Fruit fly (Drosophila melanogaster): ENCODE results near the gene gudu.

gudu gene

dm6 chr2L:7426326-7427066 is 38.2 kb downstream of the gudu start, which contains the start of gene muc (continued):
- TF ChIP-seq CG15269 (tag; optimal IDR thresholded peaks at IDR 0.05): peak; percentile 40
- TF ChIP-seq CG32772 (GFP tag; IDR thresholded peaks at IDR 0.05): 0 out of 2 replicates have a peak, but pooled peaks have one; percentile 13
- no peak for TF ChIP-seq pfk (GFP tag; optimal IDR thresholded peaks at IDR 0.05)
- peak; percentile 49 for TF ChIP-seq tin (GFP tag; optimal IDR thresholded peaks at IDR 0.05)
- no peak for TF ChIP-seq run (tag; optimal IDR thresholded peaks at IDR 0.05)
- TF ChIP-seq CG11456 (GFP tag; IDR thresholded peaks at IDR 0.05): peak; percentile 63; the same call in 1 of the 3 replicates
- peak; percentile 53 for TF ChIP-seq CG7839 (tag; optimal IDR thresholded peaks at IDR 0.05)
- TF ChIP-seq H2.0 (GFP tag; IDR thresholded peaks at IDR 0.05): no peak
- no peak for TF ChIP-seq jumu (GFP tag; optimal IDR thresholded peaks at IDR 0.05)
- TF ChIP-seq nau (GFP tag; optimal IDR thresholded peaks at IDR 0.05): no peak
- TF ChIP-seq lmd (GFP tag; IDR thresholded peaks at IDR 0.05): peak; percentile 40
- peak; percentile 10 for TF ChIP-seq maf-S (GFP tag; optimal IDR thresholded peaks at IDR 0.05)
- TF ChIP-seq rib (GFP tag; IDR thresholded peaks at IDR 0.05): no peak
- no peak for TF ChIP-seq Dad (GFP tag; optimal IDR thresholded peaks at IDR 0.05)
- TF ChIP-seq dimm (GFP tag; IDR thresholded peaks at IDR 0.05): no peak
- no peak for TF ChIP-seq sens-2 (GFP tag; IDR thresholded peaks at IDR 0.05)
- TF ChIP-seq vfl (GFP tag; optimal IDR thresholded peaks at IDR 0.05): no peak
- TF ChIP-seq HLH3B (GFP tag; IDR thresholded peaks at IDR 0.05): peak; percentile 45; the same call in 1 of the 2 replicates
- TF ChIP-seq disco-r (GFP tag; optimal IDR thresholded peaks at IDR 0.05): no peak
- no peak for TF ChIP-seq Six4 (GFP tag; optimal IDR thresholded peaks at IDR 0.05)
- TF ChIP-seq cwo (GFP tag; optimal IDR thresholded peaks at IDR 0.05): no peak
- TF ChIP-seq esg (GFP tag; conservative IDR thresholded peaks at IDR 0.05): no peak
- peak; percentile 56 for TF ChIP-seq unc-4 (GFP tag; IDR thresholded peaks at IDR 0.05; ENCODE audit: partially characterized antibody)
- peak; percentile 43; the same call in 2 of the 3 replicates for TF ChIP-seq dysf (GFP tag; IDR thresholded peaks at IDR 0.05)
- peak; percentile 48; the same call in 1 of the 2 replicates for TF ChIP-seq CG3847 (GFP tag; IDR thresholded peaks at IDR 0.05)
- no peak for TF ChIP-seq CG3065 (GFP tag; optimal IDR thresholded peaks at IDR 0.05)
- no peak for TF ChIP-seq Dip2 (GFP tag; IDR thresholded peaks at IDR 0.05)
- TF ChIP-seq sima (GFP tag; optimal IDR thresholded peaks at IDR 0.05): no peak
- TF ChIP-seq Rx (GFP tag; IDR thresholded peaks at IDR 0.05): no peak
- no peak for TF ChIP-seq sqz (GFP tag; optimal IDR thresholded peaks at IDR 0.05)
- peak; percentile 70 for TF ChIP-seq CG32532 (GFP tag; IDR thresholded peaks at IDR 0.05)
- TF ChIP-seq CG12299 (tag; optimal IDR thresholded peaks at IDR 0.05): no peak
- TF ChIP-seq CG1529 (GFP tag; optimal IDR thresholded peaks at IDR 0.05): no peak
- 0 out of 2 replicates have a peak, but pooled peaks have one; percentile 52 for TF ChIP-seq Drgx (GFP tag; IDR thresholded peaks at IDR 0.05)
- TF ChIP-seq hth (optimal IDR thresholded peaks at IDR 0.05): no peak
- no peak for TF ChIP-seq CG1832 (GFP tag; optimal IDR thresholded peaks at IDR 0.05)
- peak; percentile 8 for TF ChIP-seq CG10543 (GFP tag; optimal IDR thresholded peaks at IDR 0.05)
- TF ChIP-seq pita (GFP tag; optimal IDR thresholded peaks at IDR 0.05): no peak
- no peak for TF ChIP-seq CG8359 (GFP tag; optimal IDR thresholded peaks at IDR 0.05; ENCODE audit: borderline replicate concordance)
- TF ChIP-seq CG9817 (tag; optimal IDR thresholded peaks at IDR 0.05): peak; percentile 47
- TF ChIP-seq CG16813 (GFP tag; IDR thresholded peaks at IDR 0.05; ENCODE audit: partially characterized antibody): peak; percentile 74
- TF ChIP-seq jigr1 (GFP tag; IDR thresholded peaks at IDR 0.05): no peak
- no peak for TF ChIP-seq al (GFP tag; IDR thresholded peaks at IDR 0.05)
- TF ChIP-seq en (GFP tag; optimal IDR thresholded peaks at IDR 0.05): no peak
- TF ChIP-seq CG6854 (GFP tag; optimal IDR thresholded peaks at IDR 0.05): no peak
- no peak for TF ChIP-seq aop (GFP tag; IDR thresholded peaks at IDR 0.05)
- no peak for TF ChIP-seq emc (GFP tag; optimal IDR thresholded peaks at IDR 0.05)
- no peak for TF ChIP-seq lov (optimal IDR thresholded peaks at IDR 0.05)
- TF ChIP-seq lov (GFP tag; IDR thresholded peaks at IDR 0.05): no peak
- TF ChIP-seq ac (GFP tag; optimal IDR thresholded peaks at IDR 0.05): no peak
- peak; percentile 17 for TF ChIP-seq Oli (tag; optimal IDR thresholded peaks at IDR 0.05)

Data from whole organism, embryonic.